Worm (Caenorhabditis elegans) whole organism, L4/young adult: ENCODE measurements around the gene F12E12.1.

Experiments
- W03F9.2 ChIP-seq: fragments of 150-350 bp; optimal IDR thresholded peaks from 2 replicates; lab custom pipeline; 2014; ENCODE audit warnings: missing biosample characterization, missing genetic modification characterization
- dao-5 ChIP-seq: sonication (generic microtip); optimal IDR thresholded peaks from 2 replicates; lab custom pipeline; 2016; ENCODE audit warnings: missing genotype, missing genetic modification characterization, moderate library complexity, missing compliant biosample characterization
- him-1 ChIP-seq: sonication (generic microtip); optimal IDR thresholded peaks from 2 replicates; lab custom pipeline; 2016; ENCODE audit warnings: missing genotype, missing genetic modification reagents, missing genetic modification characterization, missing compliant biosample characterization

The F12E12.1 gene

ce11 chrII:3741584-3741983 lies at the start of gene F12E12.1:
Gene F12E12.1 (plus strand): TSS chrII:3741884.
- TF ChIP-seq dao-5 (tag; lab: Kevin White, UChicago), result no peak
- no peak for TF ChIP-seq him-1

ce11 chrII:3694664-3695063 lies 47.0 kb upstream of the F12E12.1 start, which contains the start of gene srx-102:
Gene srx-102 (minus strand): TSS chrII:3694764.
- TF ChIP-seq him-1 (no peak), W03F9.2 (tag; lab: Kevin White, UChicago) (no peak), dao-5 (tag; lab: Kevin White, UChicago) (no peak)

ce11 chrII:3699591-3699990 lies 42.1 kb upstream of the F12E12.1 start, which contains the start of gene srx-104:
Gene srx-104 (minus strand): TSS chrII:3699691.
- TF ChIP-seq dao-5 (tag; lab: Kevin White, UChicago), result no peak
- TF ChIP-seq him-1, result no peak
- TF ChIP-seq W03F9.2 (tag; lab: Kevin White, UChicago), result no peak

- TF ChIP-seq him-1 (no peak), dao-5 (tag; lab: Kevin White, UChicago) (no peak), W03F9.2 (tag; lab: Kevin White, UChicago) (no peak)
Observed at ce11 chrII:3701305-3701704, 40.4 kb upstream of the F12E12.1 start, which contains the start of gene srx-105. Gene srx-105 (minus strand): TSS chrII:3701405.

- TF ChIP-seq him-1, result no peak
- TF ChIP-seq dao-5 (tag; lab: Kevin White, UChicago), result no peak
- no peak for TF ChIP-seq W03F9.2 (tag; lab: Kevin White, UChicago)
Observed at ce11 chrII:3705320-3705719, 36.4 kb upstream of the F12E12.1 start, which contains the start of gene srx-108. Gene srx-108 (plus strand): TSS chrII:3705620.

ce11 chrII:3709255-3709654 lies 32.4 kb upstream of the F12E12.1 start, which contains the start of gene srx-110:
Gene srx-110 (plus strand): TSS chrII:3709555.
- TF ChIP-seq W03F9.2 (tag; lab: Kevin White, UChicago), result no peak

ce11 chrII:3711047-3711446 lies 30.6 kb upstream of the F12E12.1 start, which contains the start of gene fbxc-53:
Gene fbxc-53 (plus strand): TSS chrII:3711291.
- TF ChIP-seq him-1 (no peak), dao-5 (tag; lab: Kevin White, UChicago) (no peak), W03F9.2 (tag; lab: Kevin White, UChicago) (no peak)

- TF ChIP-seq dao-5 (tag; lab: Kevin White, UChicago) (no peak), him-1 (no peak), W03F9.2 (tag; lab: Kevin White, UChicago) (no peak)
Observed at ce11 chrII:3714595-3714994, 27.1 kb upstream of the F12E12.1 start, which contains the start of gene srh-100. Gene srh-100 (minus strand): TSS chrII:3714695.

- TF ChIP-seq dao-5 (tag; lab: Kevin White, UChicago) (no peak), him-1 (no peak), W03F9.2 (tag; lab: Kevin White, UChicago) (no peak)
Observed at ce11 chrII:3716455-3716854, 25.2 kb upstream of the F12E12.1 start, which contains the start of gene srh-99. Gene srh-99 (minus strand): TSS chrII:3716555.

ce11 chrII:3716961-3717360 lies 24.7 kb upstream of the F12E12.1 start, which contains the start of gene fbxc-52:
Gene fbxc-52 (plus strand): TSS chrII:3717261.
- no peak for TF ChIP-seq him-1
- TF ChIP-seq W03F9.2 (tag; lab: Kevin White, UChicago), result no peak
- no peak for TF ChIP-seq dao-5 (tag; lab: Kevin White, UChicago)

- no peak for TF ChIP-seq W03F9.2 (tag; lab: Kevin White, UChicago)
- no peak for TF ChIP-seq him-1
- TF ChIP-seq dao-5 (tag; lab: Kevin White, UChicago), result no peak
Observed at ce11 chrII:3721016-3721415, 20.7 kb upstream of the F12E12.1 start, which contains the start of gene C46E10.3. Gene C46E10.3 (plus strand): TSS chrII:3721316.

- TF ChIP-seq him-1 (no peak), W03F9.2 (tag; lab: Kevin White, UChicago) (no peak), dao-5 (tag; lab: Kevin White, UChicago) (no peak)
Observed at ce11 chrII:3724175-3724715, 17.4 kb upstream of the F12E12.1 start, which contains the start of gene C46E10.1. Gene C46E10.1 (plus strand): TSS chrII:3724225.

ce11 chrII:3727996-3728395 lies 13.7 kb upstream of the F12E12.1 start, which contains the start of gene C46E10.8:
Gene C46E10.8 (minus strand): TSS chrII:3728096.
- TF ChIP-seq him-1 (no peak), dao-5 (tag; lab: Kevin White, UChicago) (no peak), W03F9.2 (tag; lab: Kevin White, UChicago) (no peak)

ce11 chrII:3731723-3732122 lies 10.0 kb upstream of the F12E12.1 start, which contains the start of the genes sdz-12 and bath-31:
Gene sdz-12 (minus strand): TSS chrII:3731823.
Gene bath-31 (plus strand): TSS chrII:3731973.
- TF ChIP-seq dao-5 (tag; lab: Kevin White, UChicago), result no peak
- no peak for TF ChIP-seq W03F9.2 (tag; lab: Kevin White, UChicago)
- no peak for TF ChIP-seq him-1
